Fruit fly (Drosophila melanogaster) whole organism, embryonic: Measurements from ENCODE around the gene sti.

Source experiments
- CG10366 ChIP-seq: fragments of 200-800 bp; sonication (Bioruptor generic); IDR thresholded peaks from 2 replicates; pipeline ENCODE4 v1.3.6; 2022; ENCODE audit warnings: missing biosample characterization, missing genetic modification characterization
- CG10565 ChIP-seq: fragments of 200-800 bp; sonication (Bioruptor generic); optimal IDR thresholded peaks from 3 replicates; lab custom pipeline; 2016; ENCODE audit warnings: missing biosample characterization, mild to moderate bottlenecking, missing genetic modification characterization
- CG11504 ChIP-seq: fragments of 200-800 bp; sonication (Bioruptor generic); optimal IDR thresholded peaks from 3 replicates; lab custom pipeline; 2019; ENCODE audit warnings: missing biosample characterization, mild to moderate bottlenecking, missing genetic modification characterization, moderate library complexity
- CG12299 ChIP-seq: fragments of 200-800 bp; sonication (Bioruptor generic); optimal IDR thresholded peaks from 2 replicates; lab custom pipeline; 2018; ENCODE audit warnings: missing biosample characterization, mild to moderate bottlenecking, missing genetic modification characterization
- CG12659 ChIP-seq: fragments of 200-800 bp; sonication (Bioruptor generic); optimal IDR thresholded peaks from 3 replicates; lab custom pipeline; 2017; ENCODE audit warnings: mild to moderate bottlenecking, missing biosample characterization, missing genetic modification reagents, missing genetic modification characterization
- CG12744 ChIP-seq: fragments of 200-800 bp; sonication (Bioruptor generic); optimal IDR thresholded peaks from 2 replicates; lab custom pipeline; 2016; ENCODE audit warnings: missing biosample characterization, missing genetic modification characterization
- CG13424 ChIP-seq: fragments of 200-800 bp; sonication (Bioruptor generic); optimal IDR thresholded peaks from 2 replicates; lab custom pipeline; 2019; ENCODE audit warnings: missing biosample characterization, mild to moderate bottlenecking, missing genetic modification characterization, moderate library complexity
- CG13775 ChIP-seq: fragments of 200-800 bp; sonication (Bioruptor generic); optimal IDR thresholded peaks from 3 replicates; lab custom pipeline; 2017; ENCODE audit warnings: missing biosample characterization, mild to moderate bottlenecking, missing genetic modification characterization
- CG13894 ChIP-seq: fragments of 200-800 bp; sonication (Bioruptor generic); optimal IDR thresholded peaks from 3 replicates; lab custom pipeline; 2018; ENCODE audit warnings: missing biosample characterization, mild to moderate bottlenecking, missing genetic modification characterization, moderate library complexity
- CG15269 ChIP-seq: fragments of 200-800 bp; sonication (Bioruptor generic); optimal IDR thresholded peaks from 2 replicates; lab custom pipeline; 2018; ENCODE audit warnings: missing biosample characterization, mild to moderate bottlenecking, missing genetic modification characterization, moderate library complexity
- CG1602 ChIP-seq: fragments of 200-800 bp; sonication (Bioruptor generic); optimal IDR thresholded peaks from 3 replicates; lab custom pipeline; 2016; ENCODE audit warnings: missing biosample characterization, missing genetic modification characterization
- CG16863 ChIP-seq: fragments of 200-800 bp; sonication (Bioruptor generic); optimal IDR thresholded peaks from 3 replicates; lab custom pipeline; 2016; ENCODE audit warnings: missing biosample characterization, missing genetic modification characterization
- CG31388 ChIP-seq: fragments of 200-800 bp; sonication (Bioruptor generic); optimal IDR thresholded peaks from 2 replicates; lab custom pipeline; 2016; ENCODE audit warnings: missing biosample characterization, missing genetic modification characterization
- CG32772 ChIP-seq: fragments of 200-800 bp; sonication (Bioruptor generic); IDR thresholded peaks from 2 replicates; pipeline ENCODE4 v1.3.6; 2022; ENCODE audit warnings: missing biosample characterization, missing genetic modification characterization
- CG34376 ChIP-seq: fragments of 200-800 bp; sonication (Bioruptor generic); optimal IDR thresholded peaks from 2 replicates; lab custom pipeline; 2018; ENCODE audit warnings: missing biosample characterization, mild to moderate bottlenecking, missing genetic modification characterization
- CG4707 ChIP-seq: fragments of 200-800 bp; sonication (Bioruptor generic); optimal IDR thresholded peaks from 2 replicates; lab custom pipeline; 2018; ENCODE audit warnings: missing biosample characterization, mild to moderate bottlenecking, missing genetic modification characterization, moderate library complexity
- CG4730 ChIP-seq: fragments of 200-800 bp; sonication (Bioruptor generic); IDR thresholded peaks from 2 replicates; pipeline ENCODE4 v1.3.6; 2022; ENCODE audit warnings: missing biosample characterization, missing genetic modification characterization
- CG6765 ChIP-seq: fragments of 200-800 bp; sonication (Bioruptor generic); optimal IDR thresholded peaks from 3 replicates; lab custom pipeline; 2017; ENCODE audit warnings: missing biosample characterization, mild to moderate bottlenecking, missing genetic modification characterization
- CG6854 ChIP-seq: fragments of 200-800 bp; sonication (Bioruptor generic); optimal IDR thresholded peaks from 3 replicates; lab custom pipeline; 2017; ENCODE audit warnings: missing biosample characterization, mild to moderate bottlenecking, missing genetic modification characterization
- CG7745 ChIP-seq: fragments of 200-800 bp; sonication (Bioruptor generic); optimal IDR thresholded peaks from 2 replicates; lab custom pipeline; 2018; ENCODE audit warnings: missing biosample characterization, mild to moderate bottlenecking, missing genetic modification characterization, moderate library complexity
- CG8281 ChIP-seq: fragments of 200-800 bp; sonication (Bioruptor generic); optimal IDR thresholded peaks from 2 replicates; lab custom pipeline; 2018; ENCODE audit warnings: missing biosample characterization, mild to moderate bottlenecking, missing genetic modification characterization, moderate library complexity
- CG8478 ChIP-seq: fragments of >200 bp; optimal IDR thresholded peaks from 2 replicates; lab custom pipeline; 2018
- CG9932 ChIP-seq: fragments of 200-800 bp; sonication (Bioruptor generic); IDR thresholded peaks from 2 replicates; pipeline ENCODE4 v1.3.6; 2022; ENCODE audit warnings: missing biosample characterization, missing genetic modification characterization
- CkIIα-i1 ChIP-seq: fragments of 200-800 bp; sonication (Bioruptor generic); IDR thresholded peaks from 2 replicates; pipeline ENCODE4 v1.3.6; 2022; ENCODE audit warnings: missing biosample characterization, missing genetic modification characterization
- Dad ChIP-seq: fragments of 200-800 bp; sonication (Bioruptor generic); optimal IDR thresholded peaks from 3 replicates; lab custom pipeline; 2016; ENCODE audit warnings: missing biosample characterization, missing genetic modification characterization
- Doc3 ChIP-seq: fragments of 200-800 bp; sonication (Bioruptor generic); IDR thresholded peaks from 3 replicates; pipeline ENCODE4 v1.3.6; 2022; ENCODE audit warnings: missing biosample characterization, missing genetic modification characterization; ENCODE audit not compliant: partially characterized antibody
- HHEX ChIP-seq: fragments of 200-800 bp; sonication (Bioruptor generic); optimal IDR thresholded peaks from 3 replicates; lab custom pipeline; 2017; ENCODE audit warnings: missing biosample characterization, mild to moderate bottlenecking, missing genetic modification characterization, missing genetic modification reagents
- HLH54F ChIP-seq: fragments of 200-800 bp; sonication (Bioruptor generic); optimal IDR thresholded peaks from 3 replicates; lab custom pipeline; 2016; ENCODE audit warnings: missing biosample characterization, missing genetic modification characterization
- HLHmδ ChIP-seq: fragments of 200-800 bp; sonication (Bioruptor generic); optimal IDR thresholded peaks from 2 replicates; lab custom pipeline; 2018; ENCODE audit warnings: missing biosample characterization, mild to moderate bottlenecking, missing genetic modification characterization, moderate library complexity
- Hey ChIP-seq: fragments of 200-800 bp; sonication (Bioruptor generic); optimal IDR thresholded peaks from 3 replicates; lab custom pipeline; 2018; ENCODE audit warnings: missing biosample characterization, mild to moderate bottlenecking, missing genetic modification characterization
- Hr3 ChIP-seq: fragments of 200-800 bp; sonication (Bioruptor generic); optimal IDR thresholded peaks from 3 replicates; lab custom pipeline; 2016; ENCODE audit warnings: missing biosample characterization, missing genetic modification characterization
- Hr51 ChIP-seq, 2 experiments: fragments of 200-800 bp; sonication (Bioruptor generic); optimal IDR thresholded peaks; 2 replicates in 1 of 2; 3 replicates in 1 of 2; lab custom pipeline; 2016 to 2018; ENCODE audit warnings: missing biosample characterization in 2 of 2, missing genetic modification characterization in 2 of 2, mild to moderate bottlenecking in 1 of 2, moderate library complexity in 1 of 2
- Jarid2 ChIP-seq: fragments of 200-800 bp; sonication (Bioruptor generic); optimal IDR thresholded peaks from 3 replicates; lab custom pipeline; 2017; ENCODE audit warnings: mild to moderate bottlenecking, missing biosample characterization, missing genetic modification reagents, missing genetic modification characterization
- Pdp1 ChIP-seq, 2 experiments: fragments of 200-800 bp; sonication (Bioruptor generic); optimal IDR thresholded peaks; 3 replicates each; lab custom pipeline; 2016; ENCODE audit warnings: missing biosample characterization in 2 of 2, missing genetic modification characterization in 2 of 2, mild to moderate bottlenecking in 1 of 2, moderate library complexity in 1 of 2
- Rfx ChIP-seq: fragments of 200-800 bp; sonication (Bioruptor generic); IDR thresholded peaks from 2 replicates; pipeline ENCODE4 v1.3.6; 2022; ENCODE audit warnings: missing biosample characterization, missing genetic modification characterization
- Rx ChIP-seq: fragments of 200-800 bp; sonication (Bioruptor generic); IDR thresholded peaks from 2 replicates; pipeline ENCODE4 v1.3.6; 2022; ENCODE audit warnings: missing biosample characterization, missing genetic modification characterization
- bcd ChIP-seq: fragments of 200-800 bp; sonication (Bioruptor generic); optimal IDR thresholded peaks from 2 replicates; lab custom pipeline; 2017; ENCODE audit warnings: missing biosample characterization, mild to moderate bottlenecking, missing genetic modification characterization
- cas ChIP-seq: fragments of 200-800 bp; sonication (Bioruptor generic); IDR thresholded peaks from 2 replicates; pipeline ENCODE4 v1.3.6; 2022; ENCODE audit warnings: missing biosample characterization, missing genetic modification characterization
- chn ChIP-seq: fragments of 200-800 bp; sonication (Bioruptor generic); optimal IDR thresholded peaks from 2 replicates; lab custom pipeline; 2016; ENCODE audit warnings: missing biosample characterization, missing genetic modification characterization
- crc ChIP-seq: fragments of 200-800 bp; sonication (Bioruptor generic); optimal IDR thresholded peaks from 2 replicates; lab custom pipeline; 2016; ENCODE audit warnings: missing biosample characterization, missing genetic modification characterization
- ftz-f1 ChIP-seq: fragments of 200-800 bp; sonication (Bioruptor generic); optimal IDR thresholded peaks from 2 replicates; lab custom pipeline; 2016; ENCODE audit warnings: missing biosample characterization, missing genetic modification characterization
- gro ChIP-seq: fragments of 200-800 bp; sonication (Bioruptor generic); optimal IDR thresholded peaks from 2 replicates; lab custom pipeline; 2016; ENCODE audit warnings: missing biosample characterization, missing genetic modification characterization
- luna ChIP-seq: fragments of 200-800 bp; sonication (Bioruptor generic); optimal IDR thresholded peaks from 2 replicates; lab custom pipeline; 2016; ENCODE audit warnings: missing biosample characterization, missing genetic modification characterization
- nerfin-1 ChIP-seq: fragments of 200-800 bp; sonication (Bioruptor generic); optimal IDR thresholded peaks from 3 replicates; lab custom pipeline; 2019; ENCODE audit warnings: missing biosample characterization, mild to moderate bottlenecking, missing genetic modification characterization, moderate library complexity
- org-1 ChIP-seq: fragments of 200-800 bp; sonication (Bioruptor generic); optimal IDR thresholded peaks from 2 replicates; lab custom pipeline; 2017; ENCODE audit warnings: missing biosample characterization, missing genetic modification characterization
- sens ChIP-seq: fragments of 200-800 bp; sonication (Bioruptor generic); peaks from one replicate; lab custom pipeline; 2016; ENCODE audit warnings: missing biosample characterization, missing genetic modification characterization
- sim ChIP-seq: fragments of 200-800 bp; sonication (Bioruptor generic); IDR thresholded peaks from 2 replicates; pipeline ENCODE4 v1.3.6; 2022; ENCODE audit warnings: missing biosample characterization, missing genetic modification characterization
- sob ChIP-seq: fragments of 200-800 bp; sonication (Bioruptor generic); IDR thresholded peaks from 2 replicates; pipeline ENCODE4 v1.3.6; 2022; ENCODE audit warnings: missing biosample characterization, missing genetic modification characterization
- stwl ChIP-seq: fragments of 200-800 bp; sonication (Bioruptor generic); optimal IDR thresholded peaks from 3 replicates; lab custom pipeline; 2018; ENCODE audit warnings: missing biosample characterization, mild to moderate bottlenecking, missing genetic modification characterization, moderate library complexity
- usp ChIP-seq: fragments of >200 bp; optimal IDR thresholded peaks from 2 replicates; lab custom pipeline; 2017; ENCODE audit warnings: missing biosample characterization, missing genetic modification characterization
- yki ChIP-seq: fragments of >200 bp; optimal IDR thresholded peaks from 3 replicates; lab custom pipeline; 2018

sti gene

dm6 chr3L:12490418-12491035 lies 24.1 kb downstream of the sti start, which contains the start of gene CG10660 (continued):
- TF ChIP-seq CG15269 (tag; lab: Kevin White, UChicago) (peak; percentile 91), CG13894 (tag; lab: Kevin White, UChicago) (no peak), CG4707 (GFP tag; lab: Kevin White, UChicago) (peak; percentile 73), bcd (GFP tag; lab: Kevin White, UChicago) (peak; percentile 89), CG12299 (peak; percentile 80), HLH54F (GFP tag; lab: Kevin White, UChicago) (peak; percentile 62), CG13424 (tag; lab: Kevin White, UChicago) (peak; percentile 86), CG13775 (GFP tag; lab: Kevin White, UChicago) (peak; percentile 76), HHEX (GFP tag; lab: Kevin White, UChicago) (peak; percentile 82), Rfx (GFP tag; lab: Robert Waterston, UW) (peak; percentile 86), sob (GFP tag; lab: Robert Waterston, UW) (peak; percentile 74), Jarid2 (GFP tag; lab: Kevin White, UChicago) (peak; percentile 62), CG4730 (GFP tag; lab: Robert Waterston, UW) (peak; percentile 67; the same call in 1 of the 2 replicates), CG12744 (peak; percentile 53), sim (peak; percentile 85), org-1 (GFP tag; lab: Kevin White, UChicago) (peak; percentile 85), cas (GFP tag; lab: Robert Waterston, UW) (peak; percentile 51; the same call in 1 of the 2 replicates), CG34376 (GFP tag; lab: Kevin White, UChicago) (peak; percentile 22), CG7745 (peak; percentile 12), CG8281 (tag; lab: Kevin White, UChicago) (peak; percentile 58), nerfin-1 (tag; lab: Kevin White, UChicago) (peak; percentile 70), luna (GFP tag; lab: Kevin White, UChicago) (peak; percentile 18), Hr51 (GFP tag; optimal IDR thresholded peaks at IDR 0.05; lab: Kevin White, UChicago) (peak; percentile 71 to 94), Hr3 (peak; percentile 87), CG10565 (GFP tag; lab: Kevin White, UChicago) (peak; percentile 50), CG1602 (GFP tag; lab: Kevin White, UChicago) (peak; percentile 86), Rx (GFP tag; lab: Robert Waterston, UW) (peak; percentile 82), chn (peak; percentile 67), Dad (GFP tag; lab: Kevin White, UChicago) (peak; percentile 47), CG12659 (GFP tag; lab: Kevin White, UChicago) (peak; percentile 84), CG10366 (GFP tag; lab: Robert Waterston, UW) (peak; percentile 88), crc (peak; percentile 21), CG6765 (GFP tag; lab: Kevin White, UChicago) (peak; percentile 36), CG9932 (GFP tag; lab: Robert Waterston, UW) (peak; percentile 68), usp (GFP tag; lab: Kevin White, UChicago) (no peak), Doc3 (GFP tag; lab: Robert Waterston, UW) (no peak), CkIIα-i1 (GFP tag; lab: Robert Waterston, UW) (peak; percentile 19; the same call in 1 of the 2 replicates), CG31388 (GFP tag; lab: Kevin White, UChicago) (peak; percentile 65), CG11504 (tag; lab: Kevin White, UChicago) (peak; percentile 93), CG32772 (GFP tag; lab: Robert Waterston, UW) (peak; percentile 77), CG6854 (peak; percentile 76), ftz-f1 (GFP tag; lab: Kevin White, UChicago) (no peak), Hey (tag; lab: Kevin White, UChicago) (peak; percentile 20), yki (lab: Kevin White, UChicago) (no peak), Pdp1 (GFP tag; optimal IDR thresholded peaks at IDR 0.05; lab: Kevin White, UChicago) (peak; percentile 67 to 76), HLHmδ (GFP tag; lab: Kevin White, UChicago) (no peak), CG16863 (GFP tag; lab: Kevin White, UChicago) (peak; percentile 74), gro (GFP tag; lab: Kevin White, UChicago) (no peak), sens (GFP tag; lab: Kevin White, UChicago) (peak; percentile 94), CG8478 (lab: Kevin White, UChicago) (no peak), stwl (tag; lab: Kevin White, UChicago) (no peak)
